Fruit fly (Drosophila melanogaster): ENCODE results near the gene ScsbetaA.

The ScsbetaA gene

dm6 chr3R:8956333-8956732 is 17.8 kb downstream of the ScsbetaA start:
- TF ChIP-seq CG13204 (GFP tag; optimal IDR thresholded peaks at IDR 0.05), result no peak
- TF ChIP-seq CG32121 (GFP tag; IDR thresholded peaks at IDR 0.05), result no peak
- TF ChIP-seq gl (tag; optimal IDR thresholded peaks at IDR 0.05), result no peak
- no peak for TF ChIP-seq CG12605 (GFP tag; IDR thresholded peaks at IDR 0.05)
- TF ChIP-seq CG9948 (tag; optimal IDR thresholded peaks at IDR 0.05), result no peak
- no peak for TF ChIP-seq CG17806 (tag; optimal IDR thresholded peaks at IDR 0.05)
- TF ChIP-seq Snoo (tag; optimal IDR thresholded peaks at IDR 0.05), result no peak
- TF ChIP-seq fd96Ca (GFP tag; IDR thresholded peaks at IDR 0.05), result no peak
- no peak for TF ChIP-seq Pif1B (GFP tag; optimal IDR thresholded peaks at IDR 0.05)
- no peak for TF ChIP-seq EcR (GFP tag; optimal IDR thresholded peaks at IDR 0.05)
- no peak for TF ChIP-seq Pif1A (GFP tag; optimal IDR thresholded peaks at IDR 0.05)
- no peak for TF ChIP-seq CG4496 (GFP tag; IDR thresholded peaks at IDR 0.05)
- TF ChIP-seq rn (GFP tag; IDR thresholded peaks at IDR 0.05), result no peak
- no peak for TF ChIP-seq CG8301 (tag; optimal IDR thresholded peaks at IDR 0.05)
- no peak for TF ChIP-seq D1 (tag; optimal IDR thresholded peaks at IDR 0.05)
- no peak for TF ChIP-seq CG34367 (tag; optimal IDR thresholded peaks at IDR 0.05)
- no peak for TF ChIP-seq CG10348 (GFP tag; IDR thresholded peaks at IDR 0.05)
- TF ChIP-seq CG8159 (tag; optimal IDR thresholded peaks at IDR 0.05), result no peak
- no peak for TF ChIP-seq Ets98B (GFP tag; IDR thresholded peaks at IDR 0.05)

- TF ChIP-seq CG17806 (tag; optimal IDR thresholded peaks at IDR 0.05) (peak; percentile 33), Pif1B (GFP tag; optimal IDR thresholded peaks at IDR 0.05) (peak; percentile 9), CG9948 (tag; optimal IDR thresholded peaks at IDR 0.05) (peak; percentile 11), CG12605 (GFP tag; IDR thresholded peaks at IDR 0.05) (no peak), CG34367 (tag; optimal IDR thresholded peaks at IDR 0.05) (peak; percentile 24), CG14655 (GFP tag; optimal IDR thresholded peaks at IDR 0.05) (peak; percentile 38), CG15710 (tag; optimal IDR thresholded peaks at IDR 0.05) (peak; percentile 28), Pif1A (GFP tag; optimal IDR thresholded peaks at IDR 0.05) (peak; percentile 38), D1 (tag; optimal IDR thresholded peaks at IDR 0.05) (no peak), CG8159 (tag; optimal IDR thresholded peaks at IDR 0.05) (peak; percentile 48), CG8301 (tag; optimal IDR thresholded peaks at IDR 0.05) (peak; percentile 20), Snoo (tag; optimal IDR thresholded peaks at IDR 0.05) (no peak)
These were observed 19.2 kb downstream of the ScsbetaA start for dm6 chr3R:8957739-8958138.

dm6 chr3R:8958300-8958699 is 19.8 kb downstream of the ScsbetaA start:
- TF ChIP-seq Snoo (tag; optimal IDR thresholded peaks at IDR 0.05) (no peak), CG34367 (tag; optimal IDR thresholded peaks at IDR 0.05) (peak; percentile 68), CG8301 (tag; optimal IDR thresholded peaks at IDR 0.05) (peak; percentile 74), CG10348 (GFP tag; IDR thresholded peaks at IDR 0.05) (0 out of 2 replicates have a peak, but pooled peaks have one; percentile 12), CG14655 (GFP tag; optimal IDR thresholded peaks at IDR 0.05) (peak; percentile 76), CG8159 (tag; optimal IDR thresholded peaks at IDR 0.05) (peak; percentile 70), rn (GFP tag; IDR thresholded peaks at IDR 0.05) (no peak), D1 (tag; optimal IDR thresholded peaks at IDR 0.05) (no peak), Pif1B (GFP tag; optimal IDR thresholded peaks at IDR 0.05) (peak; percentile 25), gl (tag; optimal IDR thresholded peaks at IDR 0.05) (no peak), fd96Ca (GFP tag; IDR thresholded peaks at IDR 0.05) (no peak; the same call in 2 of the 3 replicates), Ets98B (GFP tag; IDR thresholded peaks at IDR 0.05) (peak; percentile 78), CG4496 (GFP tag; IDR thresholded peaks at IDR 0.05) (peak; percentile 78), EcR (GFP tag; optimal IDR thresholded peaks at IDR 0.05) (no peak), CG12605 (GFP tag; IDR thresholded peaks at IDR 0.05) (peak; percentile 51; the same call in 1 of the 2 replicates), CG17806 (tag; optimal IDR thresholded peaks at IDR 0.05) (peak; percentile 81), Pif1A (GFP tag; optimal IDR thresholded peaks at IDR 0.05) (peak; percentile 22), CG32121 (GFP tag; IDR thresholded peaks at IDR 0.05) (0 out of 2 replicates have a peak, but pooled peaks have one; percentile 28), CG9948 (tag; optimal IDR thresholded peaks at IDR 0.05) (peak; percentile 74), CG15710 (tag; optimal IDR thresholded peaks at IDR 0.05) (peak; percentile 56), CG13204 (GFP tag; optimal IDR thresholded peaks at IDR 0.05) (peak; percentile 24)

- TF ChIP-seq CG9948 (tag; optimal IDR thresholded peaks at IDR 0.05), result no peak
- TF ChIP-seq CG34367 (tag; optimal IDR thresholded peaks at IDR 0.05), result no peak
- no peak for TF ChIP-seq CG15710 (tag; optimal IDR thresholded peaks at IDR 0.05)
- no peak for TF ChIP-seq Ets98B (GFP tag; IDR thresholded peaks at IDR 0.05)
- no peak for TF ChIP-seq CG32121 (GFP tag; IDR thresholded peaks at IDR 0.05)
- TF ChIP-seq CG8159 (tag; optimal IDR thresholded peaks at IDR 0.05), result no peak
- TF ChIP-seq EcR (GFP tag; optimal IDR thresholded peaks at IDR 0.05), result no peak
- TF ChIP-seq CG12605 (GFP tag; IDR thresholded peaks at IDR 0.05), result no peak
- no peak for TF ChIP-seq CG8301 (tag; optimal IDR thresholded peaks at IDR 0.05)
- no peak for TF ChIP-seq CG14655 (GFP tag; optimal IDR thresholded peaks at IDR 0.05)
- no peak for TF ChIP-seq D1 (tag; optimal IDR thresholded peaks at IDR 0.05)
- TF ChIP-seq fd96Ca (GFP tag; IDR thresholded peaks at IDR 0.05), result no peak
- TF ChIP-seq Snoo (tag; optimal IDR thresholded peaks at IDR 0.05), result no peak
- no peak for TF ChIP-seq CG13204 (GFP tag; optimal IDR thresholded peaks at IDR 0.05)
- TF ChIP-seq CG17806 (tag; optimal IDR thresholded peaks at IDR 0.05), result no peak
- no peak for TF ChIP-seq CG4496 (GFP tag; IDR thresholded peaks at IDR 0.05)
- TF ChIP-seq CG10348 (GFP tag; IDR thresholded peaks at IDR 0.05), result no peak
- TF ChIP-seq Pif1B (GFP tag; optimal IDR thresholded peaks at IDR 0.05), result no peak
- no peak for TF ChIP-seq Pif1A (GFP tag; optimal IDR thresholded peaks at IDR 0.05)
These were observed 20.6 kb downstream of the ScsbetaA start for dm6 chr3R:8959153-8959552.

dm6 chr3R:8960329-8960728 is 21.8 kb downstream of the ScsbetaA start:
- no peak for TF ChIP-seq fd96Ca (GFP tag; IDR thresholded peaks at IDR 0.05)
- peak; percentile 53 for TF ChIP-seq CG8301 (tag; optimal IDR thresholded peaks at IDR 0.05)
- no peak for TF ChIP-seq CG4496 (GFP tag; IDR thresholded peaks at IDR 0.05)
- TF ChIP-seq CG13204 (GFP tag; optimal IDR thresholded peaks at IDR 0.05), result no peak
- peak; percentile 53; the same call in 1 of the 2 replicates for TF ChIP-seq CG32121 (GFP tag; IDR thresholded peaks at IDR 0.05)
- TF ChIP-seq CG14655 (GFP tag; optimal IDR thresholded peaks at IDR 0.05), result peak; percentile 43
